Worm (Caenorhabditis elegans) whole organism, midembryonic: ENCODE measurements around the gene sec-24.2.

Source experiments
- T22C8.4 ChIP-seq: fragments of 200-800 bp; sonication (Bioruptor generic); IDR thresholded peaks from 2 replicates; pipeline ENCODE4 v1.3.6; 2022; ENCODE audit warnings: missing genetic modification characterization, missing compliant biosample characterization
- cog-1 ChIP-seq: sonication (generic microtip); optimal IDR thresholded peaks from 2 replicates; lab custom pipeline; 2016; ENCODE audit warnings: missing genetic modification characterization, missing compliant biosample characterization
- flt-1 ChIP-seq: fragments of 200-800 bp; sonication (Bioruptor generic); IDR thresholded peaks from 2 replicates; pipeline ENCODE4 v1.3.6; 2022; ENCODE audit warnings: missing genetic modification characterization, missing compliant biosample characterization
- klf-2 ChIP-seq: fragments of 200-800 bp; sonication (Bioruptor generic); conservative IDR thresholded peaks from 2 replicates; pipeline ENCODE4 v1.3.6; 2022; ENCODE audit warnings: missing genetic modification reagents, missing genetic modification characterization, missing compliant biosample characterization
- med-1 ChIP-seq: sonication (generic microtip); optimal IDR thresholded peaks from 2 replicates; lab custom pipeline; 2017; ENCODE audit warnings: missing genetic modification characterization, mild to moderate bottlenecking, missing compliant biosample characterization, antibody characterized with exemption, missing genetic modification reagents; ENCODE audit not compliant: insufficient read depth
- ref-1 ChIP-seq: fragments of 200-800 bp; sonication (Bioruptor generic); conservative IDR thresholded peaks from 2 replicates; pipeline ENCODE4 v1.3.6; 2022; ENCODE audit warnings: missing genetic modification reagents, missing genetic modification characterization, missing compliant biosample characterization
- tab-1 ChIP-seq: fragments of 200-800 bp; sonication (Bioruptor generic); IDR thresholded peaks from 2 replicates; pipeline ENCODE4 v1.3.6; 2022; ENCODE audit warnings: missing genetic modification characterization, missing compliant biosample characterization
- ztf-23 ChIP-seq: fragments of 200-800 bp; sonication (Bioruptor generic); IDR thresholded peaks from 2 replicates; pipeline ENCODE4 v1.3.6; 2022; ENCODE audit warnings: missing genetic modification reagents, missing genetic modification characterization, missing compliant biosample characterization
- ztf-29 ChIP-seq: fragments of 200-800 bp; sonication (Bioruptor generic); IDR thresholded peaks from 2 replicates; pipeline ENCODE4 v1.3.6; 2022; ENCODE audit warnings: missing genetic modification reagents, missing genetic modification characterization, missing compliant biosample characterization

- TF ChIP-seq cog-1 (no peak), flt-1 (no peak), klf-2 (GFP tag; lab: Robert Waterston, UW) (no peak), ref-1 (GFP tag; lab: Robert Waterston, UW) (no peak), T22C8.4 (GFP tag; lab: Robert Waterston, UW) (no peak), med-1 (GFP tag; lab: Kevin White, UChicago) (no peak), ztf-23 (no peak), tab-1 (GFP tag; lab: Robert Waterston, UW) (no peak), ztf-29 (GFP tag; lab: Robert Waterston, UW) (no peak)
These were observed 48.0 kb upstream of the sec-24.2 start, which contains the start of gene dsb-1 for ce11 chrIV:12408625-12409024.
